Fruit fly (Drosophila melanogaster) whole organism, embryonic: ENCODE results near the gene mbm.

Experiments
- Adf1 ChIP-seq: fragments of 200-800 bp; sonication (Bioruptor generic); IDR thresholded peaks from 2 replicates; pipeline ENCODE4 v1.3.6; 2022; ENCODE audit warnings: missing biosample characterization, missing genetic modification characterization
- Atf6 ChIP-seq: fragments of 200-800 bp; sonication (Bioruptor generic); IDR thresholded peaks from 2 replicates; pipeline ENCODE4 v1.3.6; 2022; ENCODE audit warnings: missing biosample characterization, missing genetic modification characterization
- Bgb ChIP-seq: fragments of 200-800 bp; sonication (Bioruptor generic); IDR thresholded peaks from 2 replicates; pipeline ENCODE4 v1.3.6; 2022; ENCODE audit warnings: missing biosample characterization, missing genetic modification characterization; ENCODE audit not compliant: partially characterized antibody
- CG10209 ChIP-seq: fragments of 200-800 bp; sonication (Bioruptor generic); optimal IDR thresholded peaks from 3 replicates; lab custom pipeline; 2017; ENCODE audit warnings: missing biosample characterization, mild to moderate bottlenecking, missing genetic modification characterization, missing genetic modification reagents
- CG10543 ChIP-seq: fragments of 200-800 bp; sonication (Bioruptor generic); optimal IDR thresholded peaks from 3 replicates; lab custom pipeline; 2017; ENCODE audit warnings: missing biosample characterization, mild to moderate bottlenecking, missing genetic modification characterization, moderate library complexity
- CG10979 ChIP-seq: fragments of 200-800 bp; sonication (Bioruptor generic); optimal IDR thresholded peaks from 2 replicates; lab custom pipeline; 2018; ENCODE audit warnings: missing biosample characterization, mild to moderate bottlenecking, missing genetic modification characterization, moderate library complexity
- CG11696 ChIP-seq: fragments of 200-800 bp; sonication (Bioruptor generic); IDR thresholded peaks from 2 replicates; pipeline ENCODE4 v1.3.6; 2022; ENCODE audit warnings: missing biosample characterization, missing genetic modification characterization
- CG1233 ChIP-seq: fragments of 200-800 bp; sonication (Bioruptor generic); optimal IDR thresholded peaks from 4 replicates; lab custom pipeline; 2018; ENCODE audit warnings: missing biosample characterization, mild to moderate bottlenecking, missing genetic modification characterization
- CG13624 ChIP-seq: fragments of 200-800 bp; sonication (Bioruptor generic); optimal IDR thresholded peaks from 2 replicates; lab custom pipeline; 2016; ENCODE audit warnings: missing biosample characterization, missing genetic modification characterization
- CG17361 ChIP-seq: fragments of 200-800 bp; sonication (Bioruptor generic); IDR thresholded peaks from 3 replicates; pipeline ENCODE4 v1.3.6; 2022; ENCODE audit warnings: missing biosample characterization, missing genetic modification characterization
- CG17385 ChIP-seq: fragments of 200-800 bp; sonication (Bioruptor generic); optimal IDR thresholded peaks from 3 replicates; lab custom pipeline; 2018; ENCODE audit warnings: missing biosample characterization, mild to moderate bottlenecking, missing genetic modification characterization
- CG18011 ChIP-seq: fragments of 200-800 bp; sonication (Bioruptor generic); optimal IDR thresholded peaks from 2 replicates; lab custom pipeline; 2017; ENCODE audit warnings: missing biosample characterization, missing genetic modification characterization, mild to moderate bottlenecking, moderate library complexity, missing genotype
- CG2129 ChIP-seq: fragments of 200-800 bp; sonication (Bioruptor generic); IDR thresholded peaks from 2 replicates; pipeline ENCODE4 v1.3.6; 2022; ENCODE audit warnings: missing biosample characterization, missing genetic modification characterization; ENCODE audit not compliant: partially characterized antibody
- CG2712 ChIP-seq: fragments of 200-800 bp; optimal IDR thresholded peaks from 3 replicates; lab custom pipeline; 2019; ENCODE audit warnings: missing biosample characterization, mild to moderate bottlenecking, missing genetic modification characterization, moderate library complexity
- CG2875 ChIP-seq: fragments of 200-800 bp; sonication (Bioruptor generic); optimal IDR thresholded peaks from 2 replicates; lab custom pipeline; 2017; ENCODE audit warnings: missing biosample characterization, mild to moderate bottlenecking, missing genetic modification characterization, missing genetic modification reagents
- CG32532 ChIP-seq: fragments of 200-800 bp; sonication (Bioruptor generic); IDR thresholded peaks from 2 replicates; pipeline ENCODE4 v1.3.6; 2022; ENCODE audit warnings: missing biosample characterization, missing genetic modification characterization
- CG7372 ChIP-seq: fragments of 200-800 bp; sonication (Bioruptor generic); IDR thresholded peaks from 2 replicates; pipeline ENCODE4 v1.3.6; 2022; ENCODE audit warnings: missing biosample characterization, missing genetic modification characterization
- CG7987 ChIP-seq: fragments of 200-800 bp; sonication (Bioruptor generic); optimal IDR thresholded peaks from 2 replicates; lab custom pipeline; 2018; ENCODE audit warnings: missing biosample characterization, mild to moderate bottlenecking, missing genetic modification characterization, moderate library complexity
- CHES-1-like ChIP-seq: fragments of 200-800 bp; sonication (Bioruptor generic); optimal IDR thresholded peaks from 2 replicates; lab custom pipeline; 2016; ENCODE audit warnings: missing biosample characterization, missing genetic modification characterization
- Fer1 ChIP-seq: fragments of 200-800 bp; sonication (Bioruptor generic); optimal IDR thresholded peaks from 2 replicates; lab custom pipeline; 2017; ENCODE audit warnings: missing biosample characterization, mild to moderate bottlenecking, missing genetic modification characterization
- Gsc ChIP-seq: fragments of 200-800 bp; sonication (Bioruptor generic); IDR thresholded peaks from 2 replicates; pipeline ENCODE4 v1.3.6; 2022; ENCODE audit warnings: missing biosample characterization, missing genetic modification characterization
- Hr3 ChIP-seq: fragments of 200-800 bp; sonication (Bioruptor generic); optimal IDR thresholded peaks from 3 replicates; lab custom pipeline; 2016; ENCODE audit warnings: missing biosample characterization, missing genetic modification characterization
- Mad ChIP-seq: fragments of 200-800 bp; sonication (Bioruptor generic); optimal IDR thresholded peaks from 2 replicates; lab custom pipeline; 2016; ENCODE audit warnings: missing biosample characterization, missing genetic modification characterization
- Nf-YB ChIP-seq: fragments of 200-800 bp; sonication (Bioruptor generic); optimal IDR thresholded peaks from 3 replicates; lab custom pipeline; 2019; ENCODE audit warnings: missing biosample characterization, mild to moderate bottlenecking, missing genetic modification characterization, moderate library complexity
- Nf-YC ChIP-seq: fragments of 200-800 bp; optimal IDR thresholded peaks from 3 replicates; lab custom pipeline; 2019; ENCODE audit warnings: missing biosample characterization, mild to moderate bottlenecking, missing genetic modification characterization, moderate library complexity
- Scr ChIP-seq: fragments of 200-800 bp; sonication (Bioruptor generic); IDR thresholded peaks from 2 replicates; pipeline ENCODE4 v1.3.6; 2022; ENCODE audit warnings: missing biosample characterization, missing genetic modification characterization; ENCODE audit not compliant: partially characterized antibody
- Sin3A ChIP-seq: fragments of >200 bp; optimal IDR thresholded peaks from 2 replicates; lab custom pipeline; 2018
- Sox102F ChIP-seq: fragments of 200-800 bp; sonication (Bioruptor generic); optimal IDR thresholded peaks from 2 replicates; lab custom pipeline; 2018; ENCODE audit warnings: missing biosample characterization, mild to moderate bottlenecking, missing genetic modification characterization, moderate library complexity
- Xbp1 ChIP-seq: fragments of 200-800 bp; sonication (Bioruptor generic); optimal IDR thresholded peaks from 3 replicates; lab custom pipeline; 2016; ENCODE audit warnings: missing biosample characterization, mild to moderate bottlenecking, missing genetic modification characterization
- Xrp1 ChIP-seq: fragments of 200-800 bp; sonication (Bioruptor generic); IDR thresholded peaks from 2 replicates; pipeline ENCODE4 v1.3.6; 2022; ENCODE audit warnings: missing biosample characterization, missing genetic modification characterization
- YL-1 ChIP-seq: fragments of 200-800 bp; sonication (Bioruptor generic); optimal IDR thresholded peaks from 3 replicates; lab custom pipeline; 2017; ENCODE audit warnings: missing biosample characterization, mild to moderate bottlenecking, missing genetic modification characterization
- cg ChIP-seq: fragments of 200-800 bp; sonication (Bioruptor generic); optimal IDR thresholded peaks from 3 replicates; lab custom pipeline; 2019; ENCODE audit warnings: missing biosample characterization, mild to moderate bottlenecking, missing genetic modification characterization, moderate library complexity
- chinmo ChIP-seq: fragments of 200-800 bp; sonication (Bioruptor generic); IDR thresholded peaks from 4 replicates; pipeline ENCODE4 v1.3.6; 2022; ENCODE audit warnings: missing biosample characterization, missing genetic modification characterization; ENCODE audit not compliant: partially characterized antibody
- ci ChIP-seq: fragments of 200-800 bp; sonication (Bioruptor generic); IDR thresholded peaks from 3 replicates; pipeline ENCODE4 v1.3.6; 2022; ENCODE audit warnings: missing biosample characterization, missing genetic modification characterization
- corto ChIP-seq: fragments of 200-800 bp; sonication (Bioruptor generic); optimal IDR thresholded peaks from 2 replicates; lab custom pipeline; 2016; ENCODE audit warnings: missing biosample characterization, mild to moderate bottlenecking, missing genetic modification characterization, moderate library complexity
- cwo ChIP-seq: fragments of 200-800 bp; sonication (Bioruptor generic); optimal IDR thresholded peaks from 3 replicates; lab custom pipeline; 2017; ENCODE audit warnings: missing biosample characterization, missing genetic modification characterization, mild to moderate bottlenecking, moderate library complexity, missing genetic modification reagents
- nerfin-1 ChIP-seq: fragments of 200-800 bp; sonication (Bioruptor generic); optimal IDR thresholded peaks from 3 replicates; lab custom pipeline; 2019; ENCODE audit warnings: missing biosample characterization, mild to moderate bottlenecking, missing genetic modification characterization, moderate library complexity
- nom ChIP-seq: fragments of 200-800 bp; sonication (Bioruptor generic); optimal IDR thresholded peaks from 2 replicates; lab custom pipeline; 2017; ENCODE audit warnings: missing biosample characterization, missing genetic modification characterization, mild to moderate bottlenecking, moderate library complexity, missing genetic modification reagents
- pan ChIP-seq, 4 experiments: fragments of >200 bp in 3 of 4; fragments of 200-800 bp in 1 of 4; sonication (Bioruptor generic) in 1 of 4; optimal IDR thresholded peaks in 3 of 4; IDR thresholded peaks in 1 of 4; 2 replicates each; pipeline versions ENCODE4 v1.3.6 to Lab custom; 2017 to 2022; ENCODE audit warnings: missing biosample characterization in 2 of 4, missing genetic modification characterization in 2 of 4, mixed read lengths in 1 of 4
- sens ChIP-seq: fragments of 200-800 bp; sonication (Bioruptor generic); peaks from one replicate; lab custom pipeline; 2016; ENCODE audit warnings: missing biosample characterization, missing genetic modification characterization
- seq ChIP-seq: fragments of 200-800 bp; sonication (Bioruptor generic); IDR thresholded peaks from 2 replicates; pipeline ENCODE4 v1.3.6; 2022; ENCODE audit warnings: missing biosample characterization, missing genetic modification characterization
- sob ChIP-seq: fragments of 200-800 bp; sonication (Bioruptor generic); IDR thresholded peaks from 2 replicates; pipeline ENCODE4 v1.3.6; 2022; ENCODE audit warnings: missing biosample characterization, missing genetic modification characterization
- tio ChIP-seq: fragments of 200-800 bp; sonication (Bioruptor generic); optimal IDR thresholded peaks from 2 replicates; lab custom pipeline; 2017; ENCODE audit warnings: missing biosample characterization, missing genetic modification characterization, inconsistent platforms
- tll ChIP-seq, 2 experiments: fragments of 200-800 bp in 1 of 2; fragments of >200 bp in 1 of 2; sonication (Bioruptor generic) in 1 of 2; optimal IDR thresholded peaks; 2 replicates each; lab custom pipeline; 2017 to 2019; ENCODE audit warnings: missing biosample characterization in 2 of 2, missing genetic modification characterization in 2 of 2, mild to moderate bottlenecking in 1 of 2, moderate library complexity in 1 of 2
- unpg ChIP-seq: fragments of 200-800 bp; sonication (Bioruptor generic); optimal IDR thresholded peaks from 3 replicates; lab custom pipeline; 2018; ENCODE audit warnings: missing biosample characterization, mild to moderate bottlenecking, missing genetic modification characterization, moderate library complexity
- vvl ChIP-seq: fragments of 200-800 bp; sonication (Bioruptor generic); IDR thresholded peaks from 2 replicates; pipeline ENCODE4 v1.3.6; 2022; ENCODE audit warnings: missing biosample characterization, missing genetic modification characterization
- zf30C ChIP-seq: fragments of 200-800 bp; sonication (Bioruptor generic); optimal IDR thresholded peaks from 3 replicates; lab custom pipeline; 2018; ENCODE audit warnings: missing biosample characterization, mild to moderate bottlenecking, missing genetic modification characterization

mbm gene

DNA sequence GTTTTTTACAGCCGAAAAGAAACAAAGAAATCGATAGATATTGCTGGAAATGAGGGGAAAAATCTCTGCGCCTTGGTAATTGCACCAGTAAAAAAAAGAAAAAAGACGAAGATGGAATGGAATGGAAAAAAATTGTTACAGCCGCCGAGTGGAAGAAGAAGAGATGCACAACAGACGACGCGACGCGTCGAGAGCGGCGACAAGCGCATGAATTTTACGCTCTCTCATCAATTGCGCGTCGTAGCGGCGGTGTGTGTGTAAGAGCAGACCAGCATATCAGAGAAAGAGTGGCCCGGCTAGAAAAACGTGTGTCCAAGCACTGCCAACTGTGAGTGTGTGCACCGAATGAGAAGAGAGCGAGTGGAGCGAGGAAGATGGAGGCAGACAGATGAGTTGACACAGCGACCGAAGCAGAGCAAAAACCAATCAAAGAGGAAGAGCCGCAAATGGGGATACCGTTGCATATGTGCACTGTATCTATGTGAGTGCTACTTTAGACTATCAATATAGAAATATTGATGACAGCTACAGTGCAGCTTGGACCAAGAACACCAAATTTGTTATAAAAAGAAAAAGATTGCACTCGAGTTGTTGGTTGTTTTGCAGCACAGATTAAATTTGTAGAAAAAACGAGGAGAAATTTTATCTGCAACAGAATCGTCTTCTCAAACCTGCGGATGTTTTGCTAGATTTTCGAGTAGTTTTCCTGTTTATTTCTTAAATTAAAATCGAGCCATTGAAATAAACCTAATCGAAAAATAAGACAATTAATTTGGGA lies 24.3 kb downstream of the mbm start (continued):
- TF ChIP-seq CG10543 (peak; percentile 28), tio (GFP tag; lab: Kevin White, UChicago) (peak; percentile 13), Fer1 (peak; percentile 18), CG17361 (0 out of 3 replicates have a peak, but pooled peaks have one; percentile 22), nom (GFP tag; lab: Kevin White, UChicago) (peak; percentile 84), CG32532 (GFP tag; lab: Robert Waterston, UW) (peak; percentile 31; the same call in 1 of the 2 replicates), cwo (GFP tag; lab: Kevin White, UChicago) (peak; percentile 84), Bgb (GFP tag; lab: Robert Waterston, UW) (peak; percentile 12; the same call in 1 of the 2 replicates), seq (GFP tag; lab: Robert Waterston, UW) (peak; percentile 6), CG10979 (tag; lab: Kevin White, UChicago) (peak; percentile 15), vvl (GFP tag; lab: Robert Waterston, UW) (peak; percentile 65), Hr3 (GFP tag; lab: Kevin White, UChicago) (no peak), CG10209 (GFP tag; lab: Kevin White, UChicago) (no peak), CG11696 (no peak), unpg (GFP tag; lab: Kevin White, UChicago) (peak; percentile 5), CG2712 (tag; lab: Kevin White, UChicago) (peak; percentile 8), CHES-1-like (GFP tag; lab: Kevin White, UChicago) (peak; percentile 26), CG2875 (no peak), zf30C (peak; percentile 11), CG13624 (GFP tag; lab: Kevin White, UChicago) (peak; percentile 13), corto (GFP tag; lab: Kevin White, UChicago) (peak; percentile 2), sob (GFP tag; lab: Robert Waterston, UW) (no peak; the same call in 1 of the 2 replicates), Nf-YB (GFP tag; lab: Kevin White, UChicago) (peak; percentile 42), CG7372 (no peak), cg (GFP tag; lab: Kevin White, UChicago) (peak; percentile 88), Gsc (GFP tag; lab: Robert Waterston, UW) (no peak), ci (GFP tag; lab: Robert Waterston, UW) (peak; percentile 55; the same call in 2 of the 3 replicates), Scr (no peak), YL-1 (GFP tag; lab: Kevin White, UChicago) (peak; percentile 13), chinmo (GFP tag; lab: Robert Waterston, UW) (peak; percentile 96; the same call in 3 of the 4 replicates), Sin3A (no peak), Xbp1 (peak; percentile 47), pan (optimal IDR thresholded peaks at IDR 0.05; lab: Kevin White, UChicago) (no peak), pan (GFP tag; optimal IDR thresholded peaks at IDR 0.05 in 1 of 2, IDR thresholded peaks at IDR 0.05 in 1 of 2) (peak in 1 of 2 experiments; percentile 43), sens (GFP tag; lab: Kevin White, UChicago) (peak; percentile 87), CG1233 (no peak), Nf-YC (tag; lab: Kevin White, UChicago) (peak; percentile 25), nerfin-1 (peak; percentile 3), Mad (GFP tag; lab: Kevin White, UChicago) (no peak), Adf1 (GFP tag; lab: Robert Waterston, UW) (peak; percentile 79), CG2129 (GFP tag; lab: Robert Waterston, UW) (0 out of 2 replicates have a peak, but pooled peaks have one; percentile 11), tll (GFP tag; optimal IDR thresholded peaks at IDR 0.05; lab: Kevin White, UChicago) (no peak), CG18011 (GFP tag; lab: Kevin White, UChicago) (no peak), CG17385 (GFP tag; lab: Kevin White, UChicago) (peak; percentile 97), Atf6 (GFP tag; lab: Robert Waterston, UW) (peak; percentile 15; the same call in 1 of the 2 replicates), Xrp1 (GFP tag; lab: Robert Waterston, UW) (peak; percentile 32; the same call in 1 of the 2 replicates), Sox102F (GFP tag; lab: Kevin White, UChicago) (peak; percentile 42), CG7987 (GFP tag; lab: Kevin White, UChicago) (peak; percentile 22)
